Worm (Caenorhabditis elegans): Measurements from ENCODE around the gene ZK686.6.

- TF ChIP-seq unc-130 (GFP tag; optimal IDR thresholded peaks at IDR 0.05) (no peak), skn-1 (tag; optimal IDR thresholded peaks at IDR 0.05) (no peak), zag-1 (tag; optimal IDR thresholded peaks at IDR 0.05) (no peak), ceh-82 (tag; optimal IDR thresholded peaks at IDR 0.05) (no peak), fos-1 (tag; optimal IDR thresholded peaks at IDR 0.05) (no peak), madf-5 (GFP tag; IDR thresholded peaks at IDR 0.05) (no peak), nhr-10 (tag; optimal IDR thresholded peaks at IDR 0.05) (no peak)
Measured at ce11 chrIII:7783354-7783753, 10.6 kb upstream of the ZK686.6 start, which contains the start of gene mab-5.

Data from whole organism, L4 larva.